Worm (Caenorhabditis elegans) whole organism, L3 larva: ENCODE measurements around the gene txt-2.

ENCODE experiments used
- aly-2 ChIP-seq: fragments of 150-350 bp; optimal IDR thresholded peaks from 2 replicates; lab custom pipeline; 2014; ENCODE audit warnings: missing biosample characterization, missing genetic modification characterization
- ceh-82 ChIP-seq: fragments of 150-350 bp; optimal IDR thresholded peaks from 2 replicates; lab custom pipeline; 2014; ENCODE audit warnings: missing biosample characterization, missing genetic modification characterization
- ceh-9 ChIP-seq: sonication (generic microtip); optimal IDR thresholded peaks from 2 replicates; lab custom pipeline; 2018; ENCODE audit warnings: missing biosample characterization, missing genetic modification characterization
- daf-12 ChIP-seq: fragments of 150-350 bp; optimal IDR thresholded peaks from 2 replicates; lab custom pipeline; 2014; ENCODE audit warnings: missing biosample characterization, missing genetic modification reagents, missing genetic modification characterization
- egl-27 ChIP-seq: sonication (generic microtip); optimal IDR thresholded peaks from 4 replicates; lab custom pipeline; 2017; ENCODE audit warnings: missing biosample characterization, missing genetic modification reagents, missing genetic modification characterization
- elt-1 ChIP-seq: fragments of 150-350 bp; optimal IDR thresholded peaks from 2 replicates; lab custom pipeline; 2014; ENCODE audit warnings: missing biosample characterization, missing genetic modification characterization
- elt-2 ChIP-seq: sonication (generic microtip); optimal IDR thresholded peaks from 2 replicates; lab custom pipeline; 2016; ENCODE audit warnings: missing genetic modification reagents, mild to moderate bottlenecking, missing genetic modification characterization, missing compliant biosample characterization
- elt-3 ChIP-seq, 3 experiments: fragments of 150-350 bp in 1 of 3; sonication (generic microtip) in 2 of 3; optimal IDR thresholded peaks; 2 replicates in 2 of 3; 4 replicates in 1 of 3; lab custom pipeline; 2014 to 2017; ENCODE audit warnings: missing biosample characterization in 3 of 3, missing genetic modification characterization in 3 of 3
- fos-1 ChIP-seq: fragments of 150-350 bp; optimal IDR thresholded peaks from 2 replicates; lab custom pipeline; 2014; ENCODE audit warnings: missing biosample characterization, missing genetic modification characterization
- jun-1 ChIP-seq: fragments of 150-350 bp; optimal IDR thresholded peaks from 2 replicates; lab custom pipeline; 2014; ENCODE audit warnings: missing biosample characterization, missing genetic modification reagents, missing genetic modification characterization
- lin-15B ChIP-seq: fragments of 150-350 bp; optimal IDR thresholded peaks from 2 replicates; lab custom pipeline; 2014; ENCODE audit warnings: missing biosample characterization, missing genetic modification characterization
- mdl-1 ChIP-seq: fragments of 150-350 bp; optimal IDR thresholded peaks from 2 replicates; lab custom pipeline; 2014; ENCODE audit warnings: missing biosample characterization, missing genetic modification characterization
- nfya-1 ChIP-seq: sonication (generic microtip); optimal IDR thresholded peaks from 2 replicates; lab custom pipeline; 2017; ENCODE audit warnings: missing genetic modification characterization, mild to moderate bottlenecking, missing compliant biosample characterization, antibody characterized with exemption, moderate library complexity; ENCODE audit not compliant: insufficient read depth
- nhr-11 ChIP-seq: fragments of 150-350 bp; optimal IDR thresholded peaks from 2 replicates; lab custom pipeline; 2014; ENCODE audit warnings: missing biosample characterization, missing genetic modification characterization
- nhr-25 ChIP-seq: sonication (generic microtip); optimal IDR thresholded peaks from 2 replicates; lab custom pipeline; 2017; ENCODE audit warnings: missing biosample characterization, missing genetic modification characterization
- nhr-43 ChIP-seq: sonication (generic microtip); optimal IDR thresholded peaks from 2 replicates; lab custom pipeline; 2016; ENCODE audit warnings: mild to moderate bottlenecking, missing genetic modification characterization, missing compliant biosample characterization; ENCODE audit not compliant: poor library complexity, severe bottlenecking
- nhr-67 ChIP-seq: fragments of 150-350 bp; optimal IDR thresholded peaks from 2 replicates; lab custom pipeline; 2014; ENCODE audit warnings: missing biosample characterization, missing genetic modification characterization
- nhr-76 ChIP-seq: fragments of 150-350 bp; sonication (generic microtip); optimal IDR thresholded peaks from 5 replicates; lab custom pipeline; 2014; ENCODE audit warnings: missing biosample characterization, missing genetic modification characterization
- pha-4 ChIP-seq: fragments of 150-350 bp; optimal IDR thresholded peaks from 2 replicates; lab custom pipeline; 2014; ENCODE audit warnings: missing biosample characterization, missing genetic modification reagents, missing genetic modification characterization
- pqm-1 ChIP-seq: fragments of 150-350 bp; optimal IDR thresholded peaks from 2 replicates; lab custom pipeline; 2017; ENCODE audit warnings: missing biosample characterization, missing genetic modification characterization, inconsistent platforms
- sea-2 ChIP-seq: fragments of 150-350 bp; sonication (generic microtip); optimal IDR thresholded peaks from 4 replicates; lab custom pipeline; 2014; ENCODE audit warnings: missing biosample characterization, missing genetic modification reagents, missing genetic modification characterization
- skn-1 ChIP-seq: fragments of 150-350 bp; optimal IDR thresholded peaks from 2 replicates; lab custom pipeline; 2014; ENCODE audit warnings: missing biosample characterization, missing genetic modification characterization
- ztf-4 ChIP-seq: fragments of 150-350 bp; optimal IDR thresholded peaks from 2 replicates; lab custom pipeline; 2014; ENCODE audit warnings: missing biosample characterization, missing genetic modification characterization

txt-2 gene

DNA sequence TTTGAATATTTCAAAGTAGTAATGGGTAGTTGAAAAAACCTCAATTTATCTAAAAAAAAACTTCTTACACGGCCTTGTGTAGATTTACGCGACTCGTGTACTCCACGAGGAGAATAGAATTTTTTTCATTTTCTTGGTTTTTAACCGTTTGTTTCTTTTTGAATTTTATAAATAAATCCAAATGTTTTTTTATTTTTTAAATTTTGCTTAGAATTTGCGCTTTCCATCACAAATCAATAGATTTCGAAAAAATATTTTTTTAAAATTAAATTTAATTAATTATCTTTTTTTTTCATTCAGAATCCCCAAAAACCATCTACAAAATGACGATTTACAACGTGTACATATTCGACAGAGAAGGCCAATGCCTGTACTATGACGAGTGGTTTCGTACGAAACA is 39.0 kb downstream of the txt-2 start, which contains the start of gene trpp-1:
trpp-1 (plus strand) TSS at position 301 of the 400 bp plus-strand sequence.
- TF ChIP-seq nhr-43 (tag; lab: Kevin White, UChicago): no peak
- no peak for TF ChIP-seq aly-2 (tag; lab: Kevin White, UChicago)
- TF ChIP-seq elt-1 (tag; lab: Kevin White, UChicago): no peak
- TF ChIP-seq egl-27 (tag; lab: Kevin White, UChicago): no peak

DNA sequence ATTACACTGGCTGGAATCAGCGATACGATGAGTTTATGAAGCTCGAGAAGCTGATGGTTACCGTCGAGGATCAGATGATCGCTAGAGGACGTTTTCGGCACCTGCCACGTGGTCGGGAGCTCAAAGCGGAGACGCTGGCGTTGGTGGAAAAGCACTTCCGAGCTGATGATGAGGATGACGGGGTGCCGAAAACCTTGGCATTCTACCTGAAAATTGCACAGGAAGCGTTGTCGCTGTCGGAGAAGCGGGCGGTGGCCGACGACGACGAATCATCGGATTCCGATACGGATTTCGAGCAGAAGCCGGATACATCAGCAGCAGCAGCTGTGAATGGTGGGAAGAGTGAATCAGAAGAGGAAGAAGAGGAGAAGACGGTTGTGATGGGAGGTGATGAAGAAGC is 45.5 kb downstream of the txt-2 start:
- TF ChIP-seq nhr-25: no peak
- no peak for TF ChIP-seq elt-1 (tag; lab: Kevin White, UChicago)
- TF ChIP-seq ceh-9: no peak
- TF ChIP-seq pha-4: no peak
- TF ChIP-seq jun-1 (tag; lab: Kevin White, UChicago): no peak
- TF ChIP-seq lin-15B (tag; lab: Kevin White, UChicago): no peak
- TF ChIP-seq elt-2 (tag; lab: Kevin White, UChicago): no peak
- no peak for TF ChIP-seq nhr-43 (tag; lab: Kevin White, UChicago)

DNA sequence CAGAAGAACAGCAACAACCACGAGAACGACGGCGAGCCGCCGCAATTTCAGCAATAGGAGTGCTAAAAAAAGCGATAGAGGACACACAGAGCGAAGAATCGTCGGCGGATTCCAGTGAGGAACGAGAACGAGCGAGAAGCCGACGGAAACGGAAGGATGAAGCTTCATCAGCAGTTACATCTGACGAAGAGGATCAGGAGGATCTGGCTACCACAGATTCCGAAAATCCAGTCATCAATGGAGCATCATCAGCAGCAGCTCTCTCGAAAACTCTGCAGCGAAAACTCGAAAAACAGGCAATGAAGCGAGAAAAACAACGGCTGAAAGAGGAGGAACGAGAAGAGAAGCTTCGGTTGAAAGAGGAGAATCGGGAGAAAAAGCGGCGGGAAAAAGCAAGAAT is 50.9 kb downstream of the txt-2 start:
- TF ChIP-seq ceh-82 (tag; lab: Kevin White, UChicago): no peak
- TF ChIP-seq fos-1 (tag; lab: Kevin White, UChicago): no peak
- TF ChIP-seq elt-3 (tag; optimal IDR thresholded peaks at IDR 0.05; lab: Kevin White, UChicago): no peak
- TF ChIP-seq nfya-1 (tag; lab: Kevin White, UChicago): no peak
- no peak for TF ChIP-seq pqm-1 (tag; lab: Kevin White, UChicago)
- TF ChIP-seq ztf-4: no peak
- TF ChIP-seq elt-2 (tag; lab: Kevin White, UChicago): no peak
- no peak for TF ChIP-seq sea-2
- no peak for TF ChIP-seq jun-1 (tag; lab: Kevin White, UChicago)
- no peak for TF ChIP-seq nhr-67 (tag; lab: Kevin White, UChicago)
- TF ChIP-seq nhr-76: no peak
- no peak for TF ChIP-seq nhr-11 (tag; lab: Kevin White, UChicago)
- no peak for TF ChIP-seq daf-12
- no peak for TF ChIP-seq mdl-1 (tag; lab: Kevin White, UChicago)
- TF ChIP-seq ceh-9: no peak
- no peak for TF ChIP-seq skn-1 (tag; lab: Kevin White, UChicago)
